Worm (Caenorhabditis elegans): ENCODE results near the gene cki-2.

The cki-2 gene

ce11 chrII:7842053-7842452 lies 25.8 kb downstream of the cki-2 start, which contains the start of gene klp-3:
klp-3 (plus strand) TSS chrII:7842353.
- TF ChIP-seq ama-1 (optimal IDR thresholded peaks at IDR 0.05) (no peak), F13C5.2 (tag; optimal IDR thresholded peaks at IDR 0.05) (no peak), sea-1 (GFP tag; conservative IDR thresholded peaks at IDR 0.05) (no peak), ceh-13 (GFP tag; optimal IDR thresholded peaks at IDR 0.05) (no peak), tbx-37 (GFP tag; conservative IDR thresholded peaks at IDR 0.05) (no peak), ceh-36 (tag; optimal IDR thresholded peaks at IDR 0.05) (no peak), hmbx-1 (tag; optimal IDR thresholded peaks at IDR 0.05) (no peak), tbx-11 (GFP tag; IDR thresholded peaks at IDR 0.05) (no peak), tra-4 (tag; optimal IDR thresholded peaks at IDR 0.05) (no peak), B0310.2 (tag; optimal IDR thresholded peaks at IDR 0.05) (no peak), ets-7 (tag; optimal IDR thresholded peaks at IDR 0.05) (no peak), pes-1 (GFP tag; IDR thresholded peaks at IDR 0.05) (no peak), flt-1 (GFP tag; IDR thresholded peaks at IDR 0.05) (no peak), hmg-4 (GFP tag; optimal IDR thresholded peaks at IDR 0.05) (no peak), scrt-1 (GFP tag; IDR thresholded peaks at IDR 0.05) (no peak), aly-1 (tag; optimal IDR thresholded peaks at IDR 0.05) (no peak), hnd-1 (tag; optimal IDR thresholded peaks at IDR 0.05) (no peak)

ce11 chrII:7845571-7846236 lies 29.4 kb downstream of the cki-2 start, which contains the start of gene T09A5.4:
T09A5.4 (plus strand) TSS chrII:7846186.
- TF ChIP-seq flt-1 (GFP tag; IDR thresholded peaks at IDR 0.05) (no peak), aly-1 (tag; optimal IDR thresholded peaks at IDR 0.05) (no peak), ceh-36 (tag; optimal IDR thresholded peaks at IDR 0.05) (no peak), ama-1 (optimal IDR thresholded peaks at IDR 0.05) (no peak), tra-4 (tag; optimal IDR thresholded peaks at IDR 0.05) (no peak), scrt-1 (GFP tag; IDR thresholded peaks at IDR 0.05) (no peak), ceh-13 (GFP tag; optimal IDR thresholded peaks at IDR 0.05) (no peak), tbx-11 (GFP tag; IDR thresholded peaks at IDR 0.05) (no peak), sea-1 (GFP tag; conservative IDR thresholded peaks at IDR 0.05) (no peak), pes-1 (GFP tag; IDR thresholded peaks at IDR 0.05) (no peak), hnd-1 (tag; optimal IDR thresholded peaks at IDR 0.05) (no peak), hmbx-1 (tag; optimal IDR thresholded peaks at IDR 0.05) (no peak), ets-7 (tag; optimal IDR thresholded peaks at IDR 0.05) (no peak), hmg-4 (GFP tag; optimal IDR thresholded peaks at IDR 0.05) (no peak), F13C5.2 (tag; optimal IDR thresholded peaks at IDR 0.05) (no peak), tbx-37 (GFP tag; conservative IDR thresholded peaks at IDR 0.05) (no peak)

ce11 chrII:7849697-7850096 lies 33.4 kb downstream of the cki-2 start, which contains the start of gene acr-7:
acr-7 (minus strand) TSS chrII:7849797.
- TF ChIP-seq ets-7 (tag; optimal IDR thresholded peaks at IDR 0.05) = no peak
- TF ChIP-seq ama-1 (optimal IDR thresholded peaks at IDR 0.05) = no peak
- no peak for TF ChIP-seq B0310.2 (tag; optimal IDR thresholded peaks at IDR 0.05)
- no peak for TF ChIP-seq scrt-1 (GFP tag; IDR thresholded peaks at IDR 0.05)
- no peak for TF ChIP-seq hmbx-1 (tag; optimal IDR thresholded peaks at IDR 0.05)
- no peak for TF ChIP-seq tra-4 (tag; optimal IDR thresholded peaks at IDR 0.05)
- TF ChIP-seq ceh-13 (GFP tag; optimal IDR thresholded peaks at IDR 0.05) = no peak

- TF ChIP-seq sea-1 (GFP tag; conservative IDR thresholded peaks at IDR 0.05) (no peak), ama-1 (optimal IDR thresholded peaks at IDR 0.05) (no peak), hmbx-1 (tag; optimal IDR thresholded peaks at IDR 0.05) (no peak), flt-1 (GFP tag; IDR thresholded peaks at IDR 0.05) (no peak), aly-1 (tag; optimal IDR thresholded peaks at IDR 0.05) (no peak), B0310.2 (tag; optimal IDR thresholded peaks at IDR 0.05) (no peak), scrt-1 (GFP tag; IDR thresholded peaks at IDR 0.05) (no peak), tbx-11 (GFP tag; IDR thresholded peaks at IDR 0.05) (no peak), tra-4 (tag; optimal IDR thresholded peaks at IDR 0.05) (no peak)
Measured at ce11 chrII:7850575-7850974, 34.3 kb downstream of the cki-2 start.

ce11 chrII:7851480-7851879 lies 35.2 kb downstream of the cki-2 start:
- no peak for TF ChIP-seq sea-1 (GFP tag; conservative IDR thresholded peaks at IDR 0.05)

- TF ChIP-seq ceh-36 (tag; optimal IDR thresholded peaks at IDR 0.05) (no peak), tra-4 (tag; optimal IDR thresholded peaks at IDR 0.05) (no peak), hmbx-1 (tag; optimal IDR thresholded peaks at IDR 0.05) (no peak), sea-1 (GFP tag; conservative IDR thresholded peaks at IDR 0.05) (no peak), aly-1 (tag; optimal IDR thresholded peaks at IDR 0.05) (no peak), pes-1 (GFP tag; IDR thresholded peaks at IDR 0.05) (no peak), hmg-4 (GFP tag; optimal IDR thresholded peaks at IDR 0.05) (no peak), flt-1 (GFP tag; IDR thresholded peaks at IDR 0.05) (no peak)
Measured at ce11 chrII:7853679-7854078, 37.4 kb downstream of the cki-2 start, which contains the start of gene T09A5.5. T09A5.5 (minus strand) TSS chrII:7853779.

ce11 chrII:7854942-7855341 lies 38.6 kb downstream of the cki-2 start, which contains the start of gene mdt-10:
mdt-10 (minus strand) TSS chrII:7855042.
- no peak for TF ChIP-seq flt-1 (GFP tag; IDR thresholded peaks at IDR 0.05)
- TF ChIP-seq ama-1 (optimal IDR thresholded peaks at IDR 0.05) = no peak
- TF ChIP-seq pes-1 (GFP tag; IDR thresholded peaks at IDR 0.05) = no peak
- TF ChIP-seq ceh-13 (GFP tag; optimal IDR thresholded peaks at IDR 0.05) = no peak
- no peak for TF ChIP-seq aly-1 (tag; optimal IDR thresholded peaks at IDR 0.05)
- TF ChIP-seq B0310.2 (tag; optimal IDR thresholded peaks at IDR 0.05) = no peak
- TF ChIP-seq hmbx-1 (tag; optimal IDR thresholded peaks at IDR 0.05) = no peak
- TF ChIP-seq tra-4 (tag; optimal IDR thresholded peaks at IDR 0.05) = no peak
- no peak for TF ChIP-seq ceh-36 (tag; optimal IDR thresholded peaks at IDR 0.05)
- TF ChIP-seq tbx-37 (GFP tag; conservative IDR thresholded peaks at IDR 0.05) = no peak
- no peak for TF ChIP-seq F13C5.2 (tag; optimal IDR thresholded peaks at IDR 0.05)
- TF ChIP-seq sea-1 (GFP tag; conservative IDR thresholded peaks at IDR 0.05) = no peak
- TF ChIP-seq scrt-1 (GFP tag; IDR thresholded peaks at IDR 0.05) = no peak
- TF ChIP-seq ets-7 (tag; optimal IDR thresholded peaks at IDR 0.05) = no peak
- no peak for TF ChIP-seq hmg-4 (GFP tag; optimal IDR thresholded peaks at IDR 0.05)
- TF ChIP-seq tbx-11 (GFP tag; IDR thresholded peaks at IDR 0.05) = no peak
- no peak for TF ChIP-seq hnd-1 (tag; optimal IDR thresholded peaks at IDR 0.05)
